Fruit fly (Drosophila melanogaster) whole organism, prepupa: ENCODE results near the gene pum.

Experiments
- Blimp-1 ChIP-seq: fragments of 200-800 bp; sonication (Bioruptor generic); optimal IDR thresholded peaks from 3 replicates; lab custom pipeline; 2017; ENCODE audit warnings: missing biosample characterization, missing genetic modification characterization, mild to moderate bottlenecking, moderate library complexity, missing genetic modification reagents
- CG11902 ChIP-seq: fragments of 200-800 bp; sonication (Bioruptor generic); optimal IDR thresholded peaks from 3 replicates; lab custom pipeline; 2016; ENCODE audit warnings: missing biosample characterization, missing genetic modification characterization
- CG4318 ChIP-seq: fragments of 200-800 bp; sonication (Bioruptor generic); optimal IDR thresholded peaks from 3 replicates; lab custom pipeline; 2017; ENCODE audit warnings: missing biosample characterization, mild to moderate bottlenecking, missing genetic modification characterization
- Sox15 ChIP-seq: fragments of 200-800 bp; sonication (Bioruptor generic); optimal IDR thresholded peaks from 3 replicates; lab custom pipeline; 2016; ENCODE audit warnings: missing biosample characterization, missing genetic modification characterization
- esn ChIP-seq: fragments of 200-800 bp; sonication (Bioruptor generic); optimal IDR thresholded peaks from 2 replicates; lab custom pipeline; 2016; ENCODE audit warnings: missing biosample characterization, mild to moderate bottlenecking, missing genetic modification characterization, moderate library complexity
- fd59A ChIP-seq: fragments of 200-800 bp; sonication (Bioruptor generic); optimal IDR thresholded peaks from 2 replicates; lab custom pipeline; 2017; ENCODE audit warnings: missing biosample characterization, mild to moderate bottlenecking, missing genetic modification characterization, missing genetic modification reagents

DNA sequence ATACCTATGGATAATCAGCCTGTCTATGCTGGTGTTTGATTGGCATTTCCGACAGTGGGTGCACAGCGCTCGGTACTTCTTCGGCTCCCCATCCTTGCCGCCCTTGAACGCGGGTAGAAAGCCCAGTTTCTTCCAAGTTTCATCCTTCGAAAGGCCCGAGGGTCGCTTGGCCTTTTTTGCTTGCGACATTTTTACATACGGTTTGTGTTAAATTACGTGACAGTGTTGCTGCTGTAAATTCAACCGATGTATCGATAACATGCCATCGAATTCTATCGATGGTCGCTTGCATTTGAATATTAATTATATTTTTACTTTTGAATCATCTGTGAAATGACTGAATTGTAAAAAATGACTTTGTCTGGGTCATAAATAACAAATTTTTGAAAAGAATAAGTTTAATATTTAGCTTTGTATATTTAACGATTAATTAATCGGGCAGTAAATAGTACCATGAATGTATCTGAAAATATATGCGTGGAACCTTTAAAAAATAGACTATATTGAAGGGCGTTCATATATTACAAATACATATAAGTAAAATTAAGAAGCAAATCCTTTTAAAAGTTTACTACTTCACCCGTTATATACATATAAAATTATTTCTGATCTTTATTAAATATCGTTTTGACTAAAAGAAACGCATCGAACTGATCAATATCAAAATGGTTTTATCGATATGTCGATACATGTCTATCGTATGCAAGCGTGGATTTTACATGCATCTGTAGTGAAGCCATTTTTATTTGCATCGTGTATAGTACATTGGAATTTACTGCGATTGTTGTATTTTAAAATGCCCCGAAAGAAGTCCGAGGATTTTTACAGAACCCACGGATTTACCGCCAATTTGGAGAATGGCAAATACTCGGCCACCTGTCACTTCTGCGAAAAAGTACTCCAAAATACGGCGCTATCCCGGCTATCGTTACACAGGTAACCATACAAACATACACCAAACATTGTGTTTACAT, 21.1 kb upstream of the pum start, which contains the start of the genes Ibf2 and Ibf1:
- TF ChIP-seq esn (GFP tag; lab: Kevin White, UChicago) (no peak), CG4318 (GFP tag; lab: Kevin White, UChicago) (no peak), Blimp-1 (GFP tag; lab: Kevin White, UChicago) (no peak), CG11902 (GFP tag; lab: Kevin White, UChicago) (no peak), fd59A (GFP tag; lab: Kevin White, UChicago) (no peak), Sox15 (GFP tag; lab: Kevin White, UChicago) (no peak)
